Fruit fly (Drosophila melanogaster): ENCODE measurements around the gene CG17294.

Gene CG17294

dm6 chr2L:8376717-8377116, at the start of gene CG17294, which contains the start of gene CG13390:
CG17294 (plus strand) TSS chr2L:8377035.
CG13390 (minus strand) TSS chr2L:8376797.
- TF ChIP-seq pan (optimal IDR thresholded peaks at IDR 0.05) (no peak), psq (optimal IDR thresholded peaks at IDR 0.05) (no peak), EcR (GFP tag; optimal IDR thresholded peaks at IDR 0.05) (no peak), usp (GFP tag; optimal IDR thresholded peaks at IDR 0.05) (no peak), Dll (optimal IDR thresholded peaks at IDR 0.05) (no peak), CG8478 (optimal IDR thresholded peaks at IDR 0.05) (no peak)

- TF ChIP-seq psq (optimal IDR thresholded peaks at IDR 0.05): no peak
- TF ChIP-seq EcR (GFP tag; optimal IDR thresholded peaks at IDR 0.05): no peak
- TF ChIP-seq usp (GFP tag; optimal IDR thresholded peaks at IDR 0.05): no peak
- TF ChIP-seq pan (optimal IDR thresholded peaks at IDR 0.05): no peak
Measured at dm6 chr2L:8327272-8327555, 49.6 kb upstream of the CG17294 start, which contains the start of gene CG14275. CG14275 (plus strand) TSS chr2L:8327456.

dm6 chr2L:8327783-8328327, 49.0 kb upstream of the CG17294 start:
- no peak for TF ChIP-seq EcR (GFP tag; optimal IDR thresholded peaks at IDR 0.05)
- TF ChIP-seq CG8478 (optimal IDR thresholded peaks at IDR 0.05): no peak
- TF ChIP-seq usp (GFP tag; optimal IDR thresholded peaks at IDR 0.05): no peak
- TF ChIP-seq pan (optimal IDR thresholded peaks at IDR 0.05): no peak
- TF ChIP-seq Dll (optimal IDR thresholded peaks at IDR 0.05): no peak
- no peak for TF ChIP-seq psq (optimal IDR thresholded peaks at IDR 0.05)

DNA sequence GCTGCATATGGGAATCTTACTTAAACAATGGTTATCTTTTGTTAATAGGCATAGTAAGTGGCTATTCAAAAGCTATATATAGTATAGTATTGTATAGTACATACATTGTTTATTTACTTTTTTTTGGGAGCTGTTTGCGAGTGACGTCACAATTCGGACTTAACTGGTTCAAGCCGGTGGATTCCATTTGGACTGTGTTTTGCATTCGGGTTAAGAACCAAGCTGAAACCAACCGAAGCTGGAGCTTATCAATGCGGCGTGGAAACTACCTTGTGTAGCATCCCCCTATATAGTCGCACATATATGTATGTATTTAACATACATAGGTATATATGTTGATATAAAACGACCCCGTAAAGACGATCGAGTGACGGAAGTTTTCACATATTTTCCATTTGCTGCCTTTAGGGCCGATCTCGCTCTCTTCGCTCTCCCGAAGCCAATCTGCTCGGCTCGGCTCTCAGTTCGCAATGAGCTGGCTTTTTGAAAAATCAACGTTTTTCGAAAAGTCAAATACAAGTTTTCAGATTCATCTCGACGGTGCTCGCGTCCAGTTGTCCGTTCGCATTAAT, 48.2 kb upstream of the CG17294 start:
- TF ChIP-seq CG8478 (optimal IDR thresholded peaks at IDR 0.05): no peak
- no peak for TF ChIP-seq Dll (optimal IDR thresholded peaks at IDR 0.05)
- TF ChIP-seq pan (optimal IDR thresholded peaks at IDR 0.05): no peak
- TF ChIP-seq psq (optimal IDR thresholded peaks at IDR 0.05): no peak
- no peak for TF ChIP-seq usp (GFP tag; optimal IDR thresholded peaks at IDR 0.05)
- TF ChIP-seq EcR (GFP tag; optimal IDR thresholded peaks at IDR 0.05): no peak

DNA sequence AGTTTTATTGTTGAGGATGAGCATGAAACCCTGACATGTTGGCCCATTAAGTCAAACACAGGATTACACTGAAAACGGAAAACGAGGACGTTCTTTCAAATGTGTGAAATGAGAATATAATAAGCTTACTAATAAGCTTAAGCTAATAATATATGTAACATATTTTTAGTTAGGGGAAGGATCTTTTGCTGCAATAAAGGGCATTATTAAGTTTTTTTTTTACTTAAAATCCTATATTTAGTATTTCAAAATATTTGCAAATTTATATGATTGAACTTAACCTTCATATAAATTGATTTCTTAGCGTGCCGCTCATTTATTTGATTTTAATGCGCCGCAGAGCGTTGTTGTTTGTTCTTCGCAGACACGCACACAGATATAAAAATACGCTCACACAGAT, 43.6 kb upstream of the CG17294 start:
- TF ChIP-seq EcR (GFP tag; optimal IDR thresholded peaks at IDR 0.05) (no peak), usp (GFP tag; optimal IDR thresholded peaks at IDR 0.05) (no peak), Dll (optimal IDR thresholded peaks at IDR 0.05) (no peak), psq (optimal IDR thresholded peaks at IDR 0.05) (no peak), pan (optimal IDR thresholded peaks at IDR 0.05) (no peak), CG8478 (optimal IDR thresholded peaks at IDR 0.05) (no peak)

dm6 chr2L:8333624-8334023, 43.2 kb upstream of the CG17294 start:
- TF ChIP-seq psq (optimal IDR thresholded peaks at IDR 0.05): no peak
- TF ChIP-seq Dll (optimal IDR thresholded peaks at IDR 0.05): no peak
- TF ChIP-seq usp (GFP tag; optimal IDR thresholded peaks at IDR 0.05): no peak
- no peak for TF ChIP-seq pan (optimal IDR thresholded peaks at IDR 0.05)
- TF ChIP-seq CG8478 (optimal IDR thresholded peaks at IDR 0.05): no peak
- TF ChIP-seq EcR (GFP tag; optimal IDR thresholded peaks at IDR 0.05): no peak

DNA sequence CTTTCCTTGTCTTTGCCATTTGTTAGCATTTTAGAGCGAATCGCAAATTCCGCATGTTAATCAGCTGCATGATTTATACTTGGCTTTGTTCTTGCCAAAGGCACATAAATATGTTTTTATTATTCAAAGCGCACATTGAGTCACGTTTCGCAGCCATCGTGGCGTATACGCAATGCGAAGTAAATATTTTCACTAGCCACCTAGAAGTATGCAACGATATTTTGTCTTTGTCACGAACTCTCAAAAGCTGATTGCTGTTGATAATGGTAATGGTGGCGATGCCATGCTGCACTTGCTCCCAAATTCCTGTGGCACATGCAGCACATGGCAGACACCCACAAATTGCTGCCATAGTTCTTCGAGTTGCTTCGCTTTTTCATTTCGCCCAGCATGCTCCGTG, 42.1 kb upstream of the CG17294 start:
- TF ChIP-seq EcR (GFP tag; optimal IDR thresholded peaks at IDR 0.05) (no peak), CG8478 (optimal IDR thresholded peaks at IDR 0.05) (no peak), Dll (optimal IDR thresholded peaks at IDR 0.05) (no peak), psq (optimal IDR thresholded peaks at IDR 0.05) (no peak), pan (optimal IDR thresholded peaks at IDR 0.05) (no peak), usp (GFP tag; optimal IDR thresholded peaks at IDR 0.05) (no peak)

- TF ChIP-seq Dll (optimal IDR thresholded peaks at IDR 0.05) (no peak), pan (optimal IDR thresholded peaks at IDR 0.05) (no peak), usp (GFP tag; optimal IDR thresholded peaks at IDR 0.05) (no peak), psq (optimal IDR thresholded peaks at IDR 0.05) (no peak), CG8478 (optimal IDR thresholded peaks at IDR 0.05) (no peak), EcR (GFP tag; optimal IDR thresholded peaks at IDR 0.05) (no peak)
Measured at dm6 chr2L:8338039-8338438, 38.8 kb upstream of the CG17294 start, which contains the start of gene witty. witty (plus strand) TSS chr2L:8338287.

DNA sequence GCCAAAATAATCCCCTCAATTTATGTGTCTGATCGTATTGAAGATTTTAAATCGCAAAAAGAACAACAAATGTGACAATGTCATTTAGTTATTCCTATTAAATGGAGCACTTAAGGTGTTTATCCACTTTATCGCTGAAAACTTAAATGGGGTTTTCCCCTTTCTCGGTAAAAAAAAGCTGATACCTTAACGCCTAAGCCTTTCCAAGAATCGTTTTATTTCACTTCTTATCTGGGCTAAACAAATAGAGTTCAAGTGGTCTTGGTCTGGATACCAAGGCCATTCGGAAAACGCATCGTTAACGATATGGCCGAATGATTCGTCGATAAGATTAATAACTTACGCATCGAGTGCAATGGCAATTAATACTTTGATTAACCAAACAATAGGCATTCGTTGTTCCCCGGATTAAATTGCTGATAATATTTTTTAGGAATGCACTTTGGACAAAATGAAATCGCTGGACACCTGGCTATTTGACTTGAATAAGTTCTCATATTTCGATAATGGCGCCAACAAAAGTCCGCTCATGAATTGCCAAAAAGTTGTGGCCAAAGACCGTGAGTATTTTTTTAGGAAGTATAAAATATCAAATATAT, 37.0 kb upstream of the CG17294 start:
- TF ChIP-seq CG8478 (optimal IDR thresholded peaks at IDR 0.05) (no peak), pan (optimal IDR thresholded peaks at IDR 0.05) (no peak), Dll (optimal IDR thresholded peaks at IDR 0.05) (no peak), EcR (GFP tag; optimal IDR thresholded peaks at IDR 0.05) (no peak), usp (GFP tag; optimal IDR thresholded peaks at IDR 0.05) (no peak), psq (optimal IDR thresholded peaks at IDR 0.05) (no peak)

dm6 chr2L:8342395-8342794, 34.4 kb upstream of the CG17294 start, which contains the start of gene CG14273:
CG14273 (plus strand) TSS chr2L:8342695.
- no peak for TF ChIP-seq pan (optimal IDR thresholded peaks at IDR 0.05)
- no peak for TF ChIP-seq CG8478 (optimal IDR thresholded peaks at IDR 0.05)
- TF ChIP-seq psq (optimal IDR thresholded peaks at IDR 0.05): no peak
- TF ChIP-seq EcR (GFP tag; optimal IDR thresholded peaks at IDR 0.05): no peak
- no peak for TF ChIP-seq Dll (optimal IDR thresholded peaks at IDR 0.05)
- no peak for TF ChIP-seq usp (GFP tag; optimal IDR thresholded peaks at IDR 0.05)

- TF ChIP-seq usp (GFP tag; optimal IDR thresholded peaks at IDR 0.05): no peak
- TF ChIP-seq psq (optimal IDR thresholded peaks at IDR 0.05): no peak
- no peak for TF ChIP-seq CG8478 (optimal IDR thresholded peaks at IDR 0.05)
Measured at dm6 chr2L:8344536-8344935, 32.3 kb upstream of the CG17294 start.

DNA sequence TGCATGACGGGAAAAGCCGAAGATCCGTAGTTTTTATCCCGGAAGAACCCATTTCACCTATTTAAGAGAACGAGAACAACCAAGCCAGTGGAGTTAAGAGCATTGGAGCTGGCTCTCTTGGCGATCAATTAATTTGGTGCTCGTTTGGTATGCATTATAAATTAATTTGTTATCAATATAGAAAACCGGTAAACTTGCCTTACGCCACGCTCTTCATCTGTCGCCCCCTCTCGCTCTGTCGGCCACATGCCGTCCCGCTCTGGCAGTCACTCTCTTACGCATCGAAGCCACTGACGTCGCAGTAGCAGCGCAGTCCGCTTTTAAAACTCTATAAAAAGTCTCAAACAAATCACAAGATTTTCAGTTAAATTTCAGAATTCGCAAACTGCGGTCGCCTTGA, 30.6 kb upstream of the CG17294 start, which contains the start of gene CG7778:
Gene CG7778 (plus strand): TSS at position 361 of the 400 bp plus-strand sequence.
- TF ChIP-seq pan (optimal IDR thresholded peaks at IDR 0.05) (no peak), CG8478 (optimal IDR thresholded peaks at IDR 0.05) (no peak), psq (optimal IDR thresholded peaks at IDR 0.05) (no peak), EcR (GFP tag; optimal IDR thresholded peaks at IDR 0.05) (no peak), Dll (optimal IDR thresholded peaks at IDR 0.05) (no peak), usp (GFP tag; optimal IDR thresholded peaks at IDR 0.05) (no peak)

All from whole organism.